Worm (Caenorhabditis elegans) whole organism, late embryonic: ENCODE data around the gene ncs-3.

Source experiments
- ceh-30 ChIP-seq: fragments of 150-350 bp; optimal IDR thresholded peaks from 2 replicates; lab custom pipeline; 2014; ENCODE audit warnings: missing biosample characterization, missing genetic modification characterization
- odd-2 ChIP-seq: sonication (generic microtip); optimal IDR thresholded peaks from 2 replicates; lab custom pipeline; 2017; ENCODE audit warnings: antibody characterized with exemption, mild to moderate bottlenecking, missing genetic modification characterization, missing compliant biosample characterization
- pha-4 ChIP-seq: fragments of 150-350 bp; optimal IDR thresholded peaks from 2 replicates; lab custom pipeline; 2018; ENCODE audit warnings: missing biosample characterization, missing genetic modification reagents, missing genetic modification characterization
- pqm-1 ChIP-seq: sonication (generic microtip); optimal IDR thresholded peaks from 2 replicates; lab custom pipeline; 2016; ENCODE audit warnings: missing genetic modification characterization, missing compliant biosample characterization

DNA sequence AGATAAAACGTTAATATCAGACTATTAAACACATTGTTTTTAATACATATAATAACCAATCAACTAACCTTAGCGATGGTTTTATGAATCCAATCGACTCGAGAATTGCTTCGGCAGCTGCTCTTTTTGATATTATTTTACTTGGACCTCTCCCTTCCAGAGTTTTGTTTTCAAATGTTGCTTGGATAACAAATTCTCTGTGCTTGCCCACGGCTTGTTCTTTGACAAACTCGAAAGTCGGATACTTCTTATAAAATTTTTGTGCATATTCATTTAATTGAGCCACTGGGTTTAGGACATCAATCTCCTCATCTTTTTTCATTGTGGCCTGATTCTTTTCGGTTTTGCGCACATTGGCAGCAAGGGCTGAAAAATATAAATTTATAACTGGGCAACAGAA lies 28.9 kb upstream of the ncs-3 start, which contains the start of gene F55A4.3:
- no peak for TF ChIP-seq ceh-30
- no peak for TF ChIP-seq odd-2 (tag; lab: Kevin White, UChicago)
- no peak for TF ChIP-seq pha-4
- TF ChIP-seq pqm-1 (tag; lab: Kevin White, UChicago): no peak
